Fruit fly (Drosophila melanogaster): ENCODE results near the gene CG4768.

CG4768 gene

dm6 chrX:16799914-16800313, 8.0 kb downstream of the CG4768 start (continued):
- TF ChIP-seq CG6854 (GFP tag; optimal IDR thresholded peaks at IDR 0.05) (no peak), ci (GFP tag; IDR thresholded peaks at IDR 0.05) (no peak), CG10366 (GFP tag; IDR thresholded peaks at IDR 0.05) (no peak), CG7556 (GFP tag; optimal IDR thresholded peaks at IDR 0.05) (no peak), Blimp-1 (GFP tag; optimal IDR thresholded peaks at IDR 0.05) (no peak), CG33557 (GFP tag; optimal IDR thresholded peaks at IDR 0.05) (no peak), zfh1 (GFP tag; IDR thresholded peaks at IDR 0.05) (no peak), chn (GFP tag; optimal IDR thresholded peaks at IDR 0.05) (no peak), gcm2 (GFP tag; optimal IDR thresholded peaks at IDR 0.05) (no peak), sens-2 (GFP tag; IDR thresholded peaks at IDR 0.05) (no peak), Max (GFP tag; optimal IDR thresholded peaks at IDR 0.05) (no peak), ttk (GFP tag; IDR thresholded peaks at IDR 0.05) (no peak), cwo (GFP tag; optimal IDR thresholded peaks at IDR 0.05) (no peak), slbo (GFP tag; IDR thresholded peaks at IDR 0.05) (no peak), row (GFP tag; IDR thresholded peaks at IDR 0.05) (peak; percentile 28; the same call in 1 of the 3 replicates), HLH3B (GFP tag; IDR thresholded peaks at IDR 0.05) (0 out of 2 replicates have a peak, but pooled peaks have one; percentile 19), Dip3 (GFP tag; optimal IDR thresholded peaks at IDR 0.05) (no peak), vvl (GFP tag; IDR thresholded peaks at IDR 0.05) (0 out of 2 replicates have a peak, but pooled peaks have one; percentile 8), Adf1 (GFP tag; IDR thresholded peaks at IDR 0.05) (no peak), danr (GFP tag; IDR thresholded peaks at IDR 0.05) (no peak), Nf-YC (tag; optimal IDR thresholded peaks at IDR 0.05) (no peak), CG6689 (GFP tag; IDR thresholded peaks at IDR 0.05) (0 out of 2 replicates have a peak, but pooled peaks have one; percentile 9), Rfx (GFP tag; IDR thresholded peaks at IDR 0.05) (no peak), CG18476 (GFP tag; optimal IDR thresholded peaks at IDR 0.05) (no peak), wdn (GFP tag; IDR thresholded peaks at IDR 0.05) (no peak), CG14860 (GFP tag; IDR thresholded peaks at IDR 0.05; ENCODE audit: partially characterized antibody) (no peak), Med (GFP tag) (peak; percentile 60), CG32532 (GFP tag; IDR thresholded peaks at IDR 0.05) (no peak), sc (optimal IDR thresholded peaks at IDR 0.05) (no peak), sc (GFP tag; optimal IDR thresholded peaks at IDR 0.05) (no peak), CG3995 (GFP tag; optimal IDR thresholded peaks at IDR 0.05) (peak; percentile 20), her (GFP tag; optimal IDR thresholded peaks at IDR 0.05) (no peak), CG11085 (GFP tag; IDR thresholded peaks at IDR 0.05) (no peak), fd96Cb (tag; optimal IDR thresholded peaks at IDR 0.05) (no peak), bcd (GFP tag; optimal IDR thresholded peaks at IDR 0.05) (no peak), Dek (tag; optimal IDR thresholded peaks at IDR 0.05) (no peak), CG2120 (GFP tag; optimal IDR thresholded peaks at IDR 0.05) (peak; percentile 6), CG10274 (GFP tag; optimal IDR thresholded peaks at IDR 0.05) (no peak), CG9437 (GFP tag; optimal IDR thresholded peaks at IDR 0.05) (no peak), B-H1 (GFP tag; IDR thresholded peaks at IDR 0.05) (no peak), al (GFP tag; IDR thresholded peaks at IDR 0.05) (no peak), CG12744 (GFP tag; optimal IDR thresholded peaks at IDR 0.05) (no peak), CG31224 (GFP tag; IDR thresholded peaks at IDR 0.05) (no peak), wor (GFP tag; IDR thresholded peaks at IDR 0.05) (no peak), CG10431 (GFP tag; optimal IDR thresholded peaks at IDR 0.05) (no peak), exex (tag; optimal IDR thresholded peaks at IDR 0.05) (no peak), tup (GFP tag; optimal IDR thresholded peaks at IDR 0.05) (no peak), Ravus (GFP tag; IDR thresholded peaks at IDR 0.05) (no peak), Ets65A (GFP tag) (no peak), tio (GFP tag; optimal IDR thresholded peaks at IDR 0.05) (no peak), Dref (GFP tag; IDR thresholded peaks at IDR 0.05) (no peak), pzg (GFP tag; optimal IDR thresholded peaks at IDR 0.05) (no peak), tin (GFP tag; optimal IDR thresholded peaks at IDR 0.05) (no peak), dm (GFP tag; optimal IDR thresholded peaks at IDR 0.05) (no peak)

Data from whole organism, embryonic.